Fruit fly (Drosophila melanogaster) whole organism: ENCODE results near the gene dj.

Experiments used
- EcR ChIP-seq, 2 experiments: fragments of >200 bp; optimal IDR thresholded peaks; 2 replicates each; lab custom pipeline; 2017; ENCODE audit warnings: missing biosample characterization in 2 of 2, missing genetic modification characterization in 2 of 2, missing genetic modification reagents in 2 of 2
- usp ChIP-seq: fragments of >200 bp; optimal IDR thresholded peaks from 2 replicates; lab custom pipeline; 2017; ENCODE audit warnings: missing biosample characterization, missing genetic modification characterization, mixed read lengths

DNA sequence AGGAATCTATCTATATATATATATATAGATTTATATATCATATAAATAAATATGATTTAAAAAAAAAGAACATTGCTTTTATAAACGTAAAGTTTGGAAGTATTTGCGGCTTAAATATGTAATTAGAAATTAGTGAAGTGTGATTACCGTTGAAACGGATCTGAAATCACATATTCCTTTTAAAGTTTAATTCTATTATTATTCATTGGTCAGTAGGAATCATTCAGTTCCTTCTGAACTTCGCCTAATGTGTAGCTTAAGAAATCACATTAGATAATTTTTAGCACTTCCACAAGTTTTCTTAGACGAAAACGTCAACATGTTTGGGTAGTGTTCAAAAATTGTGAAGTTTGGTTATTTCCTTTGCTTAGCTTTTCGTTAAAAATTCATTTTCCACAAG is 1.4 kb downstream of the dj start, which contains the start of gene djl:
- no peak for TF ChIP-seq EcR (GFP tag; optimal IDR thresholded peaks at IDR 0.05; lab: Kevin White, UChicago)
- no peak for TF ChIP-seq usp (GFP tag; lab: Kevin White, UChicago)
